Worm (Caenorhabditis elegans): Measurements from ENCODE around the gene sulp-3.

Gene sulp-3

DNA sequence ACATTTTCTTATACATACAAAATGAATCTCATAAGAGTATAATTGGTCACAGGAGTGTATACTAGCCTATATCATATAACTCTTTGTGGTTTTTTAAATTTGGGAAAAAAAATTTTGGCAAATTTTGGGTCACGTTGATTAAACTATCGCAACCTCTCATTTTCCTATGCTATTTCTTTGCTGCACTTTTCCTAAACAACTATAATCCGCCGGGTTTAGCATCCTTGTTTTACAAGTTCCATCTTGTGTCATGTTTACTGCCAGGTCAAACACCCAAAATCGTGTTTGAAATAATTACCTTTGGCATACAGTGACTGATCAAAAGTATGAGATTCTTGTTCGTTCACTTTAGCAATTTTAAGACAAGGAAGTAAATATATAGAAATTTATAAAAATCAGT lies at the start of gene sulp-3:
Gene sulp-3, minus strand, starts transcription at position 101 of the 400 bp plus-strand sequence.
- TF ChIP-seq ztf-4 (tag; optimal IDR thresholded peaks at IDR 0.05) (no peak), ztf-11 (tag; optimal IDR thresholded peaks at IDR 0.05) (no peak), ceh-16 (tag; optimal IDR thresholded peaks at IDR 0.05) (no peak), egl-27 (tag; optimal IDR thresholded peaks at IDR 0.05) (no peak), dmd-4 (tag; optimal IDR thresholded peaks at IDR 0.05) (no peak), elt-3 (tag; optimal IDR thresholded peaks at IDR 0.05) (no peak), unc-55 (GFP tag; optimal IDR thresholded peaks at IDR 0.05) (no peak), nhr-6 (tag; optimal IDR thresholded peaks at IDR 0.05) (no peak), ztf-1 (GFP tag; conservative IDR thresholded peaks at IDR 0.05) (no peak), lin-13 (GFP tag; optimal IDR thresholded peaks at IDR 0.05) (no peak), nhr-237 (tag; optimal IDR thresholded peaks at IDR 0.05) (no peak), sma-9 (GFP tag; optimal IDR thresholded peaks at IDR 0.05) (no peak), sma-9 (tag; optimal IDR thresholded peaks at IDR 0.05) (no peak), nhr-21 (tag; optimal IDR thresholded peaks at IDR 0.05) (no peak), nhr-77 (tag; optimal IDR thresholded peaks at IDR 0.05) (no peak), C34F6.9 (tag; optimal IDR thresholded peaks at IDR 0.05) (no peak), blmp-1 (tag; optimal IDR thresholded peaks at IDR 0.05; ENCODE audit: insufficient read depth) (no peak), nhr-10 (tag; optimal IDR thresholded peaks at IDR 0.05) (no peak)

DNA sequence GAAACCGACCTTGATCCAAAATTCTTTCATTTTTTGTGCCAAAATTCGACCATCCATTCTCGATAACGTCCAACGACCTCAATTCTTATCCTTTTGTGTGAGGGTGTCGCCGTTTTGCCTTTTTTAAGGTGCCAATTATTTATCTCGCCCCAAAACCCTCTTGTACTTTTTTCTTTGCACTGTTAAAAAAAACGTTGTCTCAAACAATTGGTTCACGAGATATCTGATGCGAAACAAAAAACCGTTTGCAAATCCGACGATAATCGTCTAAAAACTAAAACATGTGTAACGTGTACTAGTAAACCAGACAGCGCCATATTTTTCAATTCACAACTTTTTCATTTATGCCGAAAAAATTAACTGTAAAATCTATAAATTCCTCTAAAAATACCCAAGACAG lies 49.1 kb upstream of the sulp-3 start, which contains the start of gene F16F9.3:
Gene F16F9.3, plus strand, starts transcription at position 301 of the 400 bp plus-strand sequence.
- no peak for TF ChIP-seq crh-2 (tag; optimal IDR thresholded peaks at IDR 0.05)
- TF ChIP-seq unc-39 (tag; optimal IDR thresholded peaks at IDR 0.05) = no peak
- no peak for TF ChIP-seq mab-5 (tag; optimal IDR thresholded peaks at IDR 0.05)
- TF ChIP-seq blmp-1 (tag; optimal IDR thresholded peaks at IDR 0.05; ENCODE audit: insufficient read depth) = no peak
- TF ChIP-seq sem-4 (tag; optimal IDR thresholded peaks at IDR 0.05) = no peak
- TF ChIP-seq ztf-11 (tag; optimal IDR thresholded peaks at IDR 0.05) = no peak
- no peak for TF ChIP-seq nhr-10 (tag; optimal IDR thresholded peaks at IDR 0.05)

ce11 chrX:8455590-8456166 lies 47.5 kb upstream of the sulp-3 start, which contains the start of gene dpy-6:
Gene dpy-6 (minus strand): TSS chrX:8455640.
- no peak for TF ChIP-seq ztf-1 (GFP tag; conservative IDR thresholded peaks at IDR 0.05)
- TF ChIP-seq nhr-77 (tag; optimal IDR thresholded peaks at IDR 0.05) = no peak
- TF ChIP-seq unc-62 (GFP tag; optimal IDR thresholded peaks at IDR 0.05) = no peak
- TF ChIP-seq sma-3 (GFP tag; optimal IDR thresholded peaks at IDR 0.05) = peak; percentile 38
- TF ChIP-seq blmp-1 (tag; optimal IDR thresholded peaks at IDR 0.05; ENCODE audit: insufficient read depth) = peak; percentile 20
- TF ChIP-seq nhr-21 (tag; optimal IDR thresholded peaks at IDR 0.05) = peak; percentile 36

DNA sequence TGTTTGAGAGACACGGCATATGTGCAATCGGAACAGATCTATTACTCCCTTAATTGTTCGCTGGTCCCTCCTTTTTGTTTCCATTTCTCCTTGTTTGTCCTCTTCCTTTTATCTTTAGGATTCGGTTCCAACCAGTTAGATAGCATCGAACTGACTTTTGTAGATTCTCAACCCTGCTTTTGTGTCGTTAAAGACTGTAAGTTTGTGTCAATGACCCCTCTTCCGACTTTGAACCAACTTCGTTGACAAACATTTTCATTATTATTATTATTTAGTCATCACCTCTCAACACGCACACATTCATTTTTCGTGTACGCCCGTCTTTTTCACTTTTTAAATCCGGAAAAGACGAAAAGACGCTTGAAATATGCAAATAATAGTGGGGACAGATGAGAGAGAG lies 37.9 kb upstream of the sulp-3 start, which contains the start of gene F16F9.1:
Gene F16F9.1, plus strand, starts transcription at position 301 of the 400 bp plus-strand sequence.
- TF ChIP-seq nhr-237 (tag; optimal IDR thresholded peaks at IDR 0.05) = no peak

ce11 chrX:8444922-8445321 lies 36.8 kb upstream of the sulp-3 start:
- no peak for TF ChIP-seq crh-2 (tag; optimal IDR thresholded peaks at IDR 0.05)
- no peak for TF ChIP-seq lsy-2 (tag; optimal IDR thresholded peaks at IDR 0.05)
- TF ChIP-seq sma-3 (GFP tag; optimal IDR thresholded peaks at IDR 0.05) = no peak
- no peak for TF ChIP-seq ztf-1 (GFP tag; conservative IDR thresholded peaks at IDR 0.05)
- TF ChIP-seq ztf-4 (tag; optimal IDR thresholded peaks at IDR 0.05) = no peak
- no peak for TF ChIP-seq ztf-11 (tag; optimal IDR thresholded peaks at IDR 0.05)
- TF ChIP-seq nhr-129 (tag; optimal IDR thresholded peaks at IDR 0.05) = no peak
- TF ChIP-seq elt-1 (tag; optimal IDR thresholded peaks at IDR 0.05) = no peak
- TF ChIP-seq nhr-237 (tag; optimal IDR thresholded peaks at IDR 0.05) = no peak
- TF ChIP-seq sem-4 (tag; optimal IDR thresholded peaks at IDR 0.05) = no peak
- no peak for TF ChIP-seq C34F6.9 (tag; optimal IDR thresholded peaks at IDR 0.05)

ce11 chrX:8440001-8440735 lies 32.0 kb upstream of the sulp-3 start:
- TF ChIP-seq F13H6.1 (tag; optimal IDR thresholded peaks at IDR 0.05) (peak; percentile 20), nhr-25 (tag; optimal IDR thresholded peaks at IDR 0.05) (no peak), nhr-129 (tag; optimal IDR thresholded peaks at IDR 0.05) (peak; percentile 32), alr-1 (tag; optimal IDR thresholded peaks at IDR 0.05) (no peak), nhr-21 (tag; optimal IDR thresholded peaks at IDR 0.05) (no peak), aly-2 (tag; optimal IDR thresholded peaks at IDR 0.05) (no peak), R02D3.7 (tag; optimal IDR thresholded peaks at IDR 0.05) (no peak), sma-9 (GFP tag; optimal IDR thresholded peaks at IDR 0.05) (peak; percentile 51), sma-9 (tag; optimal IDR thresholded peaks at IDR 0.05) (no peak), dmd-4 (tag; optimal IDR thresholded peaks at IDR 0.05) (no peak), gmeb-1 (tag; optimal IDR thresholded peaks at IDR 0.05) (no peak), mbf-1 (tag; optimal IDR thresholded peaks at IDR 0.05) (no peak)
